Worm (Caenorhabditis elegans) whole organism, early embryonic: ENCODE measurements around the gene ZC190.5.

ENCODE experiments used
- aly-1 ChIP-seq: sonication (generic microtip); optimal IDR thresholded peaks from 2 replicates; lab custom pipeline; 2016; ENCODE audit warnings: missing genetic modification characterization, missing compliant biosample characterization
- ama-1 ChIP-seq: fragments of 150-350 bp; optimal IDR thresholded peaks from 2 replicates; lab custom pipeline; 2014
- ceh-13 ChIP-seq: fragments of 200-800 bp; sonication (Bioruptor generic); optimal IDR thresholded peaks from 2 replicates; lab custom pipeline; 2018; ENCODE audit warnings: mild to moderate bottlenecking, missing genetic modification characterization, missing compliant biosample characterization
- ceh-36 ChIP-seq: sonication (generic microtip); optimal IDR thresholded peaks from 2 replicates; lab custom pipeline; 2016; ENCODE audit warnings: missing genetic modification characterization, inconsistent platforms, missing compliant biosample characterization
- flt-1 ChIP-seq: fragments of 200-800 bp; sonication (Bioruptor generic); IDR thresholded peaks from 2 replicates; pipeline ENCODE4 v1.3.6; 2022; ENCODE audit warnings: missing genetic modification characterization, missing compliant biosample characterization
- hmbx-1 ChIP-seq: sonication (generic microtip); optimal IDR thresholded peaks from 2 replicates; lab custom pipeline; 2016; ENCODE audit warnings: mild to moderate bottlenecking, missing genetic modification characterization, missing compliant biosample characterization
- scrt-1 ChIP-seq: fragments of 200-800 bp; sonication (Bioruptor generic); IDR thresholded peaks from 2 replicates; pipeline ENCODE4 v1.3.6; 2022; ENCODE audit warnings: missing genetic modification characterization, missing compliant biosample characterization

- TF ChIP-seq ama-1 (lab: Kevin White, UChicago) (no peak), scrt-1 (GFP tag; lab: Robert Waterston, UW) (no peak), ceh-36 (no peak), aly-1 (tag; lab: Kevin White, UChicago) (no peak), flt-1 (GFP tag; lab: Robert Waterston, UW) (no peak), ceh-13 (GFP tag; lab: Kevin White, UChicago) (no peak), hmbx-1 (tag; lab: Kevin White, UChicago) (no peak)
Observed at ce11 chrV:8660475-8660874, 12.9 kb downstream of the ZC190.5 start.
